1 fruit fly cellular context compared by ENCODE assay signal in genomic region chrX:20480382-20480781, dm6.
TF ChIP-seq lines count a peak whose summit lies in the region.

No protein-coding gene starts in this region.

TF ChIP-seq in whole organism, embryonic, 481 proteins besides CTCF, POLR2A, EP300 and RAD21 (continued from another document and continues in another):
- no peak for TF ChIP-seq prd (optimal IDR thresholded peaks at IDR 0.05; lab: Kevin White, UChicago)
- TF ChIP-seq prd (GFP tag; IDR thresholded peaks at IDR 0.05; lab: Robert Waterston, UW), result peak; percentile 66
- no peak for TF ChIP-seq CG4617 (GFP tag; optimal IDR thresholded peaks at IDR 0.05; lab: Kevin White, UChicago; ENCODE audit: borderline replicate concordance)
- TF ChIP-seq Optix (GFP tag; IDR thresholded peaks at IDR 0.05; lab: Robert Waterston, UW), result peak; percentile 83
- TF ChIP-seq gsb (GFP tag; IDR thresholded peaks at IDR 0.05; lab: Robert Waterston, UW), result 0 out of 2 replicates have a peak, but pooled peaks have one; percentile 31
- no peak for TF ChIP-seq CG13296 (GFP tag; optimal IDR thresholded peaks at IDR 0.05; lab: Kevin White, UChicago)
- 0 out of 2 replicates have a peak, but pooled peaks have one; percentile 16 for TF ChIP-seq CG1024 (GFP tag; IDR thresholded peaks at IDR 0.05; lab: Robert Waterston, UW)
- TF ChIP-seq schlank (tag; optimal IDR thresholded peaks at IDR 0.05; lab: Kevin White, UChicago), result peak; percentile 24
- no peak for TF ChIP-seq amos (GFP tag; IDR thresholded peaks at IDR 0.05; lab: Robert Waterston, UW; ENCODE audit: partially characterized antibody)
- 0 out of 2 replicates have a peak, but pooled peaks have one; percentile 24 for TF ChIP-seq CG4404 (GFP tag; IDR thresholded peaks at IDR 0.05; lab: Robert Waterston, UW)
- peak; percentile 31; the same call in 1 of the 2 replicates for TF ChIP-seq MBD-R2 (GFP tag; IDR thresholded peaks at IDR 0.05; lab: Robert Waterston, UW)
- no peak for TF ChIP-seq Fer2 (tag; optimal IDR thresholded peaks at IDR 0.05; lab: Kevin White, UChicago)
- TF ChIP-seq ATbp (GFP tag; optimal IDR thresholded peaks at IDR 0.05; lab: Kevin White, UChicago), result peak; percentile 73
- TF ChIP-seq CG17802 (tag; optimal IDR thresholded peaks at IDR 0.05; lab: Kevin White, UChicago), result peak; percentile 48
- no peak for TF ChIP-seq Doc3 (GFP tag; IDR thresholded peaks at IDR 0.05; lab: Robert Waterston, UW; ENCODE audit: partially characterized antibody)
- TF ChIP-seq hth (optimal IDR thresholded peaks at IDR 0.05; lab: Kevin White, UChicago), result no peak
- peak; percentile 58; the same call in 1 of the 2 replicates for TF ChIP-seq chm (GFP tag; IDR thresholded peaks at IDR 0.05; lab: Robert Waterston, UW)
- TF ChIP-seq HLH3B (GFP tag; IDR thresholded peaks at IDR 0.05; lab: Robert Waterston, UW), result peak; percentile 53
- no peak for TF ChIP-seq cas (GFP tag; IDR thresholded peaks at IDR 0.05; lab: Robert Waterston, UW)
- no peak for TF ChIP-seq sug (tag; optimal IDR thresholded peaks at IDR 0.05; lab: Kevin White, UChicago)
- TF ChIP-seq salm (tag; optimal IDR thresholded peaks at IDR 0.05; lab: Kevin White, UChicago), result peak; percentile 26
- peak; percentile 66 for TF ChIP-seq tx (GFP tag; optimal IDR thresholded peaks at IDR 0.05; lab: Kevin White, UChicago)
- TF ChIP-seq dati (GFP tag; IDR thresholded peaks at IDR 0.05; lab: Robert Waterston, UW), result no peak
- peak; percentile 81 for TF ChIP-seq ranshi (GFP tag; IDR thresholded peaks at IDR 0.05; lab: Robert Waterston, UW)
- no peak for TF ChIP-seq hbn (GFP tag; IDR thresholded peaks at IDR 0.05; lab: Robert Waterston, UW; ENCODE audit: partially characterized antibody)
- no peak for TF ChIP-seq sqz (GFP tag; optimal IDR thresholded peaks at IDR 0.05; lab: Kevin White, UChicago)
- TF ChIP-seq CG5180 (GFP tag; optimal IDR thresholded peaks at IDR 0.05; lab: Kevin White, UChicago), result no peak
- TF ChIP-seq maf-S (GFP tag; optimal IDR thresholded peaks at IDR 0.05; lab: Kevin White, UChicago), result peak; percentile 67
- peak; percentile 69 for TF ChIP-seq Awh (GFP tag; IDR thresholded peaks at IDR 0.05; lab: Robert Waterston, UW)
- peak; percentile 16 for TF ChIP-seq Usf (GFP tag; optimal IDR thresholded peaks at IDR 0.05; lab: Kevin White, UChicago)
- TF ChIP-seq Antp (GFP tag; optimal IDR thresholded peaks at IDR 0.05; lab: Kevin White, UChicago), result no peak
- TF ChIP-seq CG8924 (tag; optimal IDR thresholded peaks at IDR 0.05; lab: Kevin White, UChicago), result peak; percentile 67
- peak; percentile 2 for TF ChIP-seq CG3995 (GFP tag; optimal IDR thresholded peaks at IDR 0.05; lab: Kevin White, UChicago)
- peak; percentile 66 for TF ChIP-seq Ssrp (tag; optimal IDR thresholded peaks at IDR 0.05; lab: Kevin White, UChicago)
- no peak for TF ChIP-seq CG34224 (GFP tag; IDR thresholded peaks at IDR 0.05; lab: Robert Waterston, UW; ENCODE audit: partially characterized antibody)
- TF ChIP-seq CG9797 (GFP tag; optimal IDR thresholded peaks at IDR 0.05; lab: Kevin White, UChicago), result no peak
- no peak for TF ChIP-seq pita (GFP tag; optimal IDR thresholded peaks at IDR 0.05; lab: Kevin White, UChicago)
- TF ChIP-seq Sox100B (GFP tag; optimal IDR thresholded peaks at IDR 0.05; lab: Kevin White, UChicago), result no peak
- peak; percentile 71 for TF ChIP-seq esg (GFP tag; conservative IDR thresholded peaks at IDR 0.05; lab: Robert Waterston, UW)
- TF ChIP-seq Dref (GFP tag; IDR thresholded peaks at IDR 0.05; lab: Robert Waterston, UW), result no peak
- no peak for TF ChIP-seq CG12104 (GFP tag; optimal IDR thresholded peaks at IDR 0.05; lab: Kevin White, UChicago)
- no peak for TF ChIP-seq ftz-f1 (GFP tag; optimal IDR thresholded peaks at IDR 0.05; lab: Kevin White, UChicago)
- TF ChIP-seq ken (GFP tag; IDR thresholded peaks at IDR 0.05; lab: Robert Waterston, UW), result peak; percentile 83
- TF ChIP-seq unpg (GFP tag; optimal IDR thresholded peaks at IDR 0.05; lab: Kevin White, UChicago), result peak; percentile 85
- peak; percentile 73 for TF ChIP-seq CG8388 (GFP tag; optimal IDR thresholded peaks at IDR 0.05; lab: Kevin White, UChicago)
- TF ChIP-seq CG9437 (GFP tag; optimal IDR thresholded peaks at IDR 0.05; lab: Kevin White, UChicago), result peak; percentile 54
- TF ChIP-seq CG32772 (GFP tag; IDR thresholded peaks at IDR 0.05; lab: Robert Waterston, UW), result 0 out of 2 replicates have a peak, but pooled peaks have one; percentile 33
- no peak for TF ChIP-seq C15 (GFP tag; IDR thresholded peaks at IDR 0.05; lab: Robert Waterston, UW)
- TF ChIP-seq CG7556 (GFP tag; optimal IDR thresholded peaks at IDR 0.05; lab: Kevin White, UChicago), result no peak
- peak; percentile 79 for TF ChIP-seq row (GFP tag; IDR thresholded peaks at IDR 0.05; lab: Robert Waterston, UW)
- no peak for TF ChIP-seq sima (GFP tag; optimal IDR thresholded peaks at IDR 0.05; lab: Kevin White, UChicago)
- no peak for TF ChIP-seq ara (GFP tag; IDR thresholded peaks at IDR 0.05; lab: Robert Waterston, UW)
- TF ChIP-seq Ptx1 (GFP tag; IDR thresholded peaks at IDR 0.05; lab: Robert Waterston, UW), result peak; percentile 38; the same call in 1 of the 2 replicates
- TF ChIP-seq CG9932 (GFP tag; IDR thresholded peaks at IDR 0.05; lab: Robert Waterston, UW), result peak; percentile 61
- TF ChIP-seq CG17328 (GFP tag; IDR thresholded peaks at IDR 0.05; lab: Robert Waterston, UW), result peak; percentile 76
- peak; percentile 77 for TF ChIP-seq Atf6 (GFP tag; IDR thresholded peaks at IDR 0.05; lab: Robert Waterston, UW)
- TF ChIP-seq bbx (GFP tag; IDR thresholded peaks at IDR 0.05; lab: Robert Waterston, UW; ENCODE audit: partially characterized antibody), result no peak
- TF ChIP-seq CG16815 (GFP tag; optimal IDR thresholded peaks at IDR 0.05; lab: Kevin White, UChicago), result peak; percentile 61
- peak; percentile 85 for TF ChIP-seq gem (tag; optimal IDR thresholded peaks at IDR 0.05; lab: Kevin White, UChicago)
- TF ChIP-seq CG15514 (GFP tag; optimal IDR thresholded peaks at IDR 0.05; lab: Kevin White, UChicago), result peak; percentile 54
- TF ChIP-seq Deaf1 (tag; optimal IDR thresholded peaks at IDR 0.05; lab: Kevin White, UChicago), result no peak
- peak; percentile 13 for TF ChIP-seq MESR4 (GFP tag; optimal IDR thresholded peaks at IDR 0.05; lab: Kevin White, UChicago)
- TF ChIP-seq CG17359 (tag; optimal IDR thresholded peaks at IDR 0.05; lab: Kevin White, UChicago), result peak; percentile 75
- TF ChIP-seq vnd (GFP tag; IDR thresholded peaks at IDR 0.05; lab: Robert Waterston, UW; ENCODE audit: partially characterized antibody), result no peak
- peak; percentile 7 for TF ChIP-seq tup (GFP tag; optimal IDR thresholded peaks at IDR 0.05; lab: Kevin White, UChicago)
- TF ChIP-seq zfh1 (GFP tag; IDR thresholded peaks at IDR 0.05; lab: Robert Waterston, UW), result peak; percentile 64; the same call in 1 of the 3 replicates
- TF ChIP-seq MTF-1 (GFP tag; optimal IDR thresholded peaks at IDR 0.05; lab: Kevin White, UChicago; ENCODE audit: borderline replicate concordance), result peak; percentile 20
- TF ChIP-seq lab (GFP tag; optimal IDR thresholded peaks at IDR 0.05; lab: Kevin White, UChicago), result peak; percentile 79
- TF ChIP-seq da (GFP tag; optimal IDR thresholded peaks at IDR 0.05; lab: Kevin White, UChicago), result no peak
- peak; percentile 52 for TF ChIP-seq CG4730 (GFP tag; IDR thresholded peaks at IDR 0.05; lab: Robert Waterston, UW)
- peak; percentile 36 for TF ChIP-seq trh (GFP tag; optimal IDR thresholded peaks at IDR 0.05; lab: Kevin White, UChicago)
- TF ChIP-seq CG4360 (GFP tag; IDR thresholded peaks at IDR 0.05; lab: Robert Waterston, UW), result no peak
- TF ChIP-seq jing (GFP tag; optimal IDR thresholded peaks at IDR 0.05; lab: Kevin White, UChicago), result peak; percentile 60
- TF ChIP-seq wor (GFP tag; IDR thresholded peaks at IDR 0.05; lab: Robert Waterston, UW), result peak; percentile 37; the same call in 1 of the 2 replicates
- TF ChIP-seq phol (tag; optimal IDR thresholded peaks at IDR 0.05; lab: Kevin White, UChicago), result peak; percentile 65
- peak; percentile 92 for TF ChIP-seq Ets65A (GFP tag; lab: Kevin White, UChicago)
- peak; percentile 85 for TF ChIP-seq CG2120 (GFP tag; optimal IDR thresholded peaks at IDR 0.05; lab: Kevin White, UChicago)
- TF ChIP-seq ham (GFP tag; IDR thresholded peaks at IDR 0.05; lab: Robert Waterston, UW), result no peak
- TF ChIP-seq fd64A (GFP tag; optimal IDR thresholded peaks at IDR 0.05; lab: Kevin White, UChicago), result no peak
- TF ChIP-seq Meics (GFP tag; optimal IDR thresholded peaks at IDR 0.05; lab: Kevin White, UChicago), result peak; percentile 68
- TF ChIP-seq HLHmδ (GFP tag; optimal IDR thresholded peaks at IDR 0.05; lab: Kevin White, UChicago), result no peak
- TF ChIP-seq Myb (GFP tag; optimal IDR thresholded peaks at IDR 0.05; lab: Kevin White, UChicago), result peak; percentile 49
- peak; percentile 63 for TF ChIP-seq CG12155 (GFP tag; optimal IDR thresholded peaks at IDR 0.05; lab: Kevin White, UChicago)
- TF ChIP-seq Tbp (GFP tag; optimal IDR thresholded peaks at IDR 0.05; lab: Kevin White, UChicago), result no peak
- TF ChIP-seq Dip3 (GFP tag; optimal IDR thresholded peaks at IDR 0.05; lab: Kevin White, UChicago), result peak; percentile 78
- TF ChIP-seq bcd (GFP tag; optimal IDR thresholded peaks at IDR 0.05; lab: Kevin White, UChicago), result peak; percentile 66
- TF ChIP-seq CG14014 (GFP tag; IDR thresholded peaks at IDR 0.05; lab: Robert Waterston, UW), result peak; percentile 81
- TF ChIP-seq CG14050 (GFP tag; IDR thresholded peaks at IDR 0.05; lab: Robert Waterston, UW), result peak; percentile 53
- peak; percentile 51 for TF ChIP-seq NK7.1 (GFP tag; optimal IDR thresholded peaks at IDR 0.05; lab: Kevin White, UChicago)
- TF ChIP-seq emc (GFP tag; optimal IDR thresholded peaks at IDR 0.05; lab: Kevin White, UChicago), result peak; percentile 46
- TF ChIP-seq CG15073 (GFP tag; optimal IDR thresholded peaks at IDR 0.05; lab: Kevin White, UChicago), result no peak
- no peak for TF ChIP-seq hb (GFP tag; IDR thresholded peaks at IDR 0.05; lab: Robert Waterston, UW; ENCODE audit: partially characterized antibody)
- TF ChIP-seq CG31365 (tag; optimal IDR thresholded peaks at IDR 0.05; lab: Kevin White, UChicago), result no peak
- peak; percentile 64 for TF ChIP-seq CG32767 (GFP tag; IDR thresholded peaks at IDR 0.05; lab: Robert Waterston, UW)
- TF ChIP-seq Lpt (GFP tag; optimal IDR thresholded peaks at IDR 0.05; lab: Kevin White, UChicago), result no peak
- peak; percentile 73 for TF ChIP-seq CG9727 (GFP tag; optimal IDR thresholded peaks at IDR 0.05; lab: Kevin White, UChicago)
- TF ChIP-seq fru (optimal IDR thresholded peaks at IDR 0.05; lab: Kevin White, UChicago), result no peak
- no peak for TF ChIP-seq CG10431 (GFP tag; optimal IDR thresholded peaks at IDR 0.05; lab: Kevin White, UChicago)
- TF ChIP-seq CG4707 (GFP tag; optimal IDR thresholded peaks at IDR 0.05; lab: Kevin White, UChicago), result peak; percentile 77
- TF ChIP-seq kah (GFP tag; optimal IDR thresholded peaks at IDR 0.05; lab: Kevin White, UChicago), result no peak
- TF ChIP-seq Jarid2 (GFP tag; optimal IDR thresholded peaks at IDR 0.05; lab: Kevin White, UChicago), result no peak
- no peak for TF ChIP-seq cad (GFP tag; optimal IDR thresholded peaks at IDR 0.05; lab: Kevin White, UChicago)
- peak; percentile 20; the same call in 1 of the 2 replicates for TF ChIP-seq CG43689 (GFP tag; IDR thresholded peaks at IDR 0.05; lab: Robert Waterston, UW)
- peak; percentile 43 for TF ChIP-seq corto (GFP tag; optimal IDR thresholded peaks at IDR 0.05; lab: Kevin White, UChicago)
- TF ChIP-seq CG3163 (GFP tag; optimal IDR thresholded peaks at IDR 0.05; lab: Kevin White, UChicago), result peak; percentile 21
- no peak for TF ChIP-seq sr (GFP tag; IDR thresholded peaks at IDR 0.05; lab: Robert Waterston, UW)
- peak; percentile 78 for TF ChIP-seq CG10366 (GFP tag; IDR thresholded peaks at IDR 0.05; lab: Robert Waterston, UW)
- peak; percentile 64 for TF ChIP-seq HLH54F (GFP tag; optimal IDR thresholded peaks at IDR 0.05; lab: Kevin White, UChicago)
- no peak for TF ChIP-seq CG30020 (tag; optimal IDR thresholded peaks at IDR 0.05; lab: Kevin White, UChicago)
- peak; percentile 48 for TF ChIP-seq CG6254 (GFP tag; optimal IDR thresholded peaks at IDR 0.05; lab: Kevin White, UChicago)
- peak; percentile 91 for TF ChIP-seq ci (GFP tag; IDR thresholded peaks at IDR 0.05; lab: Robert Waterston, UW)
- peak; percentile 62 for TF ChIP-seq shn (GFP tag; optimal IDR thresholded peaks at IDR 0.05; lab: Kevin White, UChicago)
- peak; percentile 19 for TF ChIP-seq wek (GFP tag; optimal IDR thresholded peaks at IDR 0.05; lab: Kevin White, UChicago)
- peak; percentile 70 for TF ChIP-seq CG12219 (GFP tag; optimal IDR thresholded peaks at IDR 0.05; lab: Kevin White, UChicago)
- peak; percentile 46 for TF ChIP-seq luna (GFP tag; optimal IDR thresholded peaks at IDR 0.05; lab: Kevin White, UChicago)
- peak; percentile 22 for TF ChIP-seq CG14965 (GFP tag; optimal IDR thresholded peaks at IDR 0.05; lab: Kevin White, UChicago; ENCODE audit: borderline replicate concordance)
- peak; percentile 14 for TF ChIP-seq run (tag; optimal IDR thresholded peaks at IDR 0.05; lab: Kevin White, UChicago)
- peak; percentile 73 for TF ChIP-seq NfI (GFP tag; optimal IDR thresholded peaks at IDR 0.05; lab: Kevin White, UChicago)
- TF ChIP-seq CG14667 (GFP tag; IDR thresholded peaks at IDR 0.05; lab: Robert Waterston, UW), result 0 out of 2 replicates have a peak, but pooled peaks have one; percentile 10
- no peak for TF ChIP-seq CoRest (tag; optimal IDR thresholded peaks at IDR 0.05; lab: Kevin White, UChicago)
- TF ChIP-seq Xrp1 (GFP tag; IDR thresholded peaks at IDR 0.05; lab: Robert Waterston, UW), result peak; percentile 72
- peak; percentile 68 for TF ChIP-seq Atf-2 (GFP tag; optimal IDR thresholded peaks at IDR 0.05; lab: Kevin White, UChicago)
- TF ChIP-seq CG6689 (GFP tag; IDR thresholded peaks at IDR 0.05; lab: Robert Waterston, UW), result peak; percentile 54; the same call in 1 of the 2 replicates
- TF ChIP-seq CG12744 (GFP tag; optimal IDR thresholded peaks at IDR 0.05; lab: Kevin White, UChicago), result peak; percentile 56
- TF ChIP-seq CG1647 (GFP tag; optimal IDR thresholded peaks at IDR 0.05; lab: Kevin White, UChicago), result peak; percentile 64
- no peak for TF ChIP-seq CG1832 (GFP tag; optimal IDR thresholded peaks at IDR 0.05; lab: Kevin White, UChicago)
- TF ChIP-seq zen2 (GFP tag; IDR thresholded peaks at IDR 0.05; lab: Robert Waterston, UW; ENCODE audit: partially characterized antibody), result no peak
- peak; percentile 60 for TF ChIP-seq Fer1 (GFP tag; optimal IDR thresholded peaks at IDR 0.05; lab: Kevin White, UChicago)
- peak; percentile 78 for TF ChIP-seq az2 (GFP tag; optimal IDR thresholded peaks at IDR 0.05; lab: Kevin White, UChicago)
- TF ChIP-seq p53 (GFP tag; optimal IDR thresholded peaks at IDR 0.05; lab: Kevin White, UChicago), result no peak
- peak; percentile 35 for TF ChIP-seq CG15696 (tag; optimal IDR thresholded peaks at IDR 0.05; lab: Kevin White, UChicago)
